Fruit fly (Drosophila melanogaster): ENCODE measurements around the gene Adgf-A2.

DNA sequence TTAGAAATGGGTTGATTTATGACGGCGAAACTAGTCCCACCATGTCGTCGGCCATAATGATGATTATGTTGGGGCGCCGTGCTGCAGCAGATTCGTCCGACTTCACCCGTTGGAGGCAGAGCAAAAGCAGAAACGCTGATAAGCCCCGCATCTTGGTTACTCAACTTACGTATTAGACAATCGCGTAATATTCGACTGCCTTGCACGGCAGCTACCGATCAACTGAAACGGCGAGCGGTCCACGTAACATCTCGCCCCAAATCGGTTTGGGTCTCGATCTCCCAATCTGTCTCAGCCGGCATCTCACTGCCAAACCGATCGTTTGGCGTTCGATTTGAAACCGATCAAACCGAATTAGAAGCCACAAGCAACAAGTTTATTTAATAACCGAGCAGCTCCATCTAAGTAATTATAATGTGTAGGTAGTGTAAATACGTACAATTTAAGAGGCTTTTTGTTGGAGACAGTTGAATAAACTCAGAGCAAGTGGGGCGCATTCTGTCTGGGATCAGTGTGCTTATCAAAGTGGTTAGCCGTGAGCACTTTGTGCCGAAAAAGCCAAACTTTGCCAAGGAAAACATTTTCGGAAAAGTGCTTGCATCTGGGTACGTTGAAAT is 44.7 kb upstream of the Adgf-A2 start, which contains the start of gene CG32191:
- no peak for TF ChIP-seq Sox102F (GFP tag; optimal IDR thresholded peaks at IDR 0.05)
- no peak for TF ChIP-seq CG34406 (GFP tag; optimal IDR thresholded peaks at IDR 0.05)
- TF ChIP-seq CG11762 (GFP tag; optimal IDR thresholded peaks at IDR 0.05; ENCODE audit: insufficient read depth), result no peak
- TF ChIP-seq vri (GFP tag; optimal IDR thresholded peaks at IDR 0.05), result peak; percentile 11
- TF ChIP-seq Gug (GFP tag; IDR thresholded peaks at IDR 0.05), result no peak
- TF ChIP-seq ss (GFP tag; optimal IDR thresholded peaks at IDR 0.05), result no peak
- TF ChIP-seq Eip75B (GFP tag; optimal IDR thresholded peaks at IDR 0.05), result no peak
- TF ChIP-seq cyc (GFP tag; optimal IDR thresholded peaks at IDR 0.05), result no peak
- no peak for TF ChIP-seq lz (GFP tag; optimal IDR thresholded peaks at IDR 0.05)
- no peak for TF ChIP-seq CG6854 (GFP tag; optimal IDR thresholded peaks at IDR 0.05)
- no peak for TF ChIP-seq achi (GFP tag; optimal IDR thresholded peaks at IDR 0.05)
- TF ChIP-seq Hr38 (GFP tag; optimal IDR thresholded peaks at IDR 0.05), result no peak
- no peak for TF ChIP-seq Sox15 (GFP tag; optimal IDR thresholded peaks at IDR 0.05)
